Comparison of ENCODE assay signal across 2 worm cellular contexts in genomic region chrIV:749557-749956, ce11.
A peak's percentile ranks its signal among the peaks of the same experiment; 100 is the strongest.
TF ChIP-seq lines count a peak whose summit lies in the region.

No protein-coding gene starts in this region.

TF ChIP-seq in whole organism, L1 larva, 84 proteins besides CTCF, POLR2A, EP300 and RAD21:
- TF ChIP-seq ces-1 (GFP tag; optimal IDR thresholded peaks at IDR 0.05; lab: Kevin White, UChicago) (no peak), rnt-1 (tag; optimal IDR thresholded peaks at IDR 0.05; lab: Kevin White, UChicago) (peak; percentile 11), nhr-71 (tag; optimal IDR thresholded peaks at IDR 0.05; lab: Kevin White, UChicago) (peak; percentile 26)
TF ChIP-seq in whole organism, L1 larva: peak in this region for 2.

TF ChIP-seq in whole organism, L4 larva, 104 proteins besides CTCF, POLR2A, EP300 and RAD21:
- TF ChIP-seq F10B5.3 (tag; optimal IDR thresholded peaks at IDR 0.05; lab: Kevin White, UChicago), result no peak
- TF ChIP-seq mes-2 (tag; optimal IDR thresholded peaks at IDR 0.05; lab: Kevin White, UChicago; ENCODE audit: poor library complexity, severe bottlenecking), result no peak
- TF ChIP-seq zfp-3 (GFP tag; conservative IDR thresholded peaks at IDR 0.05; lab: Robert Waterston, UW), result no peak
- TF ChIP-seq unc-62 (GFP tag; optimal IDR thresholded peaks at IDR 0.05 in 1 of 2; lab: Kevin White, UChicago), result peak in 1 of 2 experiments; percentile 85
- TF ChIP-seq unc-62 (tag; optimal IDR thresholded peaks at IDR 0.05; lab: Kevin White, UChicago), result no peak
- TF ChIP-seq set-16 (GFP tag; IDR thresholded peaks at IDR 0.05; lab: Robert Waterston, UW), result no peak
- no peak for TF ChIP-seq tag-97 (GFP tag; IDR thresholded peaks at IDR 0.05; lab: Robert Waterston, UW)
- TF ChIP-seq aha-1 (tag; lab: Kevin White, UChicago), result peak; percentile 61
- TF ChIP-seq fkh-10 (GFP tag; optimal IDR thresholded peaks at IDR 0.05; lab: Kevin White, UChicago), result no peak

Comparison
In these comparisons a context has a peak if more than half of its experiments do, and no peak if none do; other contexts are left out.
1. Of the 29 proteins assayed by ChIP-seq in both whole organism, L4 larva and whole organism, L1 larva: peak only in whole organism, L4 larva: aha-1; only in whole organism, L1 larva: none; in both: none; in neither: 27; mixed calls (peak in some experiments, not most) for 1.